Worm (Caenorhabditis elegans): ENCODE data around the gene F55G11.8.

- TF ChIP-seq dao-5 (tag; optimal IDR thresholded peaks at IDR 0.05) (no peak), him-1 (tag; optimal IDR thresholded peaks at IDR 0.05) (no peak)
These were observed 44.4 kb upstream of the F55G11.8 start, which contains the start of gene C32H11.3 for ce11 chrIV:12918256-12918655.
